Fruit fly (Drosophila melanogaster) whole organism, embryonic: Measurements from ENCODE around the gene Miga.

Experiments
- Awh ChIP-seq: fragments of 200-800 bp; sonication (Bioruptor generic); IDR thresholded peaks from 2 replicates; pipeline ENCODE4, ENCODE4 v1.3.6; 2022; ENCODE audit warnings: missing biosample characterization, missing genetic modification characterization
- Bgb ChIP-seq: fragments of 200-800 bp; sonication (Bioruptor generic); IDR thresholded peaks from 2 replicates; pipeline ENCODE4 v1.3.6; 2022; ENCODE audit warnings: missing biosample characterization, missing genetic modification characterization; ENCODE audit not compliant: partially characterized antibody
- CG11093 ChIP-seq: fragments of 200-800 bp; sonication (Bioruptor generic); IDR thresholded peaks from 3 replicates; pipeline ENCODE4 v1.3.6; 2022; ENCODE audit warnings: missing biosample characterization, missing genetic modification characterization
- CG14441 ChIP-seq: fragments of 200-800 bp; sonication (Bioruptor generic); IDR thresholded peaks from 2 replicates; pipeline ENCODE4 v1.3.6; 2022; ENCODE audit warnings: missing biosample characterization, missing genetic modification characterization
- CG14860 ChIP-seq: fragments of 200-800 bp; sonication (Bioruptor generic); IDR thresholded peaks from 3 replicates; pipeline ENCODE4 v1.3.6; 2022; ENCODE audit warnings: missing biosample characterization, missing genetic modification characterization; ENCODE audit not compliant: partially characterized antibody
- CG16813 ChIP-seq: fragments of 200-800 bp; sonication (Bioruptor generic); IDR thresholded peaks from 3 replicates; pipeline ENCODE4 v1.3.6; 2022; ENCODE audit warnings: missing biosample characterization, missing genetic modification characterization; ENCODE audit not compliant: partially characterized antibody
- CG2129 ChIP-seq: fragments of 200-800 bp; sonication (Bioruptor generic); IDR thresholded peaks from 2 replicates; pipeline ENCODE4 v1.3.6; 2022; ENCODE audit warnings: missing biosample characterization, missing genetic modification characterization; ENCODE audit not compliant: partially characterized antibody
- CG30403 ChIP-seq: fragments of 200-800 bp; sonication (Bioruptor generic); optimal IDR thresholded peaks from 3 replicates; lab custom pipeline; 2016; ENCODE audit warnings: missing biosample characterization, missing genetic modification characterization
- CG34224 ChIP-seq: fragments of 200-800 bp; sonication (Bioruptor generic); IDR thresholded peaks from 3 replicates; pipeline ENCODE4 v1.3.6; 2022; ENCODE audit warnings: missing biosample characterization, missing genetic modification characterization; ENCODE audit not compliant: partially characterized antibody
- CG42726 ChIP-seq: fragments of 200-800 bp; sonication (Bioruptor generic); IDR thresholded peaks from 2 replicates; pipeline ENCODE4 v1.3.6; 2022; ENCODE audit warnings: missing biosample characterization, missing genetic modification characterization; ENCODE audit not compliant: partially characterized antibody
- CG4854 ChIP-seq: fragments of 200-800 bp; sonication (Bioruptor generic); optimal IDR thresholded peaks from 2 replicates; lab custom pipeline; 2016; ENCODE audit warnings: missing biosample characterization, missing genetic modification characterization, inconsistent platforms
- CG6791 ChIP-seq: fragments of 200-800 bp; sonication (Bioruptor generic); IDR thresholded peaks from 3 replicates; pipeline ENCODE4 v1.3.6; 2022; ENCODE audit warnings: missing biosample characterization, missing genetic modification characterization; ENCODE audit not compliant: partially characterized antibody
- CG7963 ChIP-seq: fragments of 200-800 bp; sonication (Bioruptor generic); IDR thresholded peaks from 3 replicates; pipeline ENCODE4 v1.3.6; 2022; ENCODE audit warnings: missing biosample characterization, missing genetic modification characterization; ENCODE audit not compliant: partially characterized antibody
- CG8089 ChIP-seq: fragments of 200-800 bp; sonication (Bioruptor generic); optimal IDR thresholded peaks from 3 replicates; lab custom pipeline; 2016; ENCODE audit warnings: missing biosample characterization, missing genetic modification characterization
- CG8944 ChIP-seq: fragments of 200-800 bp; sonication (Bioruptor generic); optimal IDR thresholded peaks from 3 replicates; lab custom pipeline; 2016; ENCODE audit warnings: missing biosample characterization, missing genetic modification characterization
- Dbx ChIP-seq: fragments of 200-800 bp; sonication (Bioruptor generic); IDR thresholded peaks from 3 replicates; pipeline ENCODE4 v1.3.6; 2022; ENCODE audit warnings: missing biosample characterization, missing genetic modification characterization
- HLH4C ChIP-seq: fragments of 200-800 bp; sonication (Bioruptor generic); IDR thresholded peaks from 3 replicates; pipeline ENCODE4 v1.3.6; 2022; ENCODE audit warnings: missing biosample characterization, missing genetic modification characterization; ENCODE audit not compliant: partially characterized antibody
- Hand ChIP-seq: fragments of 200-800 bp; sonication (Bioruptor generic); optimal IDR thresholded peaks from 2 replicates; lab custom pipeline; 2017; ENCODE audit warnings: mild to moderate bottlenecking, missing biosample characterization, missing genetic modification reagents, missing genetic modification characterization
- MBD-R2 ChIP-seq: fragments of 200-800 bp; sonication (Bioruptor generic); IDR thresholded peaks from 2 replicates; pipeline ENCODE4 v1.3.6; 2022; ENCODE audit warnings: missing biosample characterization, missing genetic modification characterization
- NfI ChIP-seq: fragments of 200-800 bp; sonication (Bioruptor generic); optimal IDR thresholded peaks from 3 replicates; lab custom pipeline; 2018; ENCODE audit warnings: missing biosample characterization, mild to moderate bottlenecking, missing genetic modification characterization, moderate library complexity
- Opbp ChIP-seq: fragments of 200-800 bp; sonication (Bioruptor generic); IDR thresholded peaks from 3 replicates; pipeline ENCODE4 v1.3.6; 2022; ENCODE audit warnings: missing biosample characterization, missing genetic modification characterization; ENCODE audit not compliant: partially characterized antibody
- Scr ChIP-seq: fragments of 200-800 bp; sonication (Bioruptor generic); IDR thresholded peaks from 2 replicates; pipeline ENCODE4 v1.3.6; 2022; ENCODE audit warnings: missing biosample characterization, missing genetic modification characterization; ENCODE audit not compliant: partially characterized antibody
- Stat92E ChIP-seq, 3 experiments: fragments of >200 bp in 2 of 3; fragments of 200-800 bp in 1 of 3; sonication (Bioruptor generic) in 1 of 3; optimal IDR thresholded peaks; 2 replicates each; lab custom pipeline; 2017 to 2019; ENCODE audit warnings: missing biosample characterization in 3 of 3, missing genetic modification characterization in 3 of 3, mild to moderate bottlenecking in 1 of 3, moderate library complexity in 1 of 3
- Taf1 ChIP-seq: fragments of 200-800 bp; sonication (Bioruptor generic); IDR thresholded peaks from 2 replicates; pipeline ENCODE4 v1.3.6; 2022; ENCODE audit warnings: missing biosample characterization, missing genetic modification characterization
- amos ChIP-seq: fragments of 200-800 bp; sonication (Bioruptor generic); IDR thresholded peaks from 2 replicates; pipeline ENCODE4 v1.3.6; 2022; ENCODE audit warnings: missing biosample characterization, missing genetic modification characterization; ENCODE audit not compliant: partially characterized antibody
- ato ChIP-seq: fragments of 200-800 bp; sonication (Bioruptor generic); IDR thresholded peaks from 2 replicates; pipeline ENCODE4 v1.3.6; 2022; ENCODE audit warnings: missing biosample characterization, missing genetic modification characterization; ENCODE audit not compliant: partially characterized antibody
- bbx ChIP-seq: fragments of 200-800 bp; sonication (Bioruptor generic); IDR thresholded peaks from 2 replicates; pipeline ENCODE4 v1.3.6; 2022; ENCODE audit warnings: missing biosample characterization, missing genetic modification characterization; ENCODE audit not compliant: partially characterized antibody
- chinmo ChIP-seq: fragments of 200-800 bp; sonication (Bioruptor generic); IDR thresholded peaks from 4 replicates; pipeline ENCODE4 v1.3.6; 2022; ENCODE audit warnings: missing biosample characterization, missing genetic modification characterization; ENCODE audit not compliant: partially characterized antibody
- dati ChIP-seq: fragments of 200-800 bp; sonication (Bioruptor generic); IDR thresholded peaks from 2 replicates; pipeline ENCODE4 v1.3.6; 2022; ENCODE audit warnings: missing biosample characterization, missing genetic modification characterization
- hb ChIP-seq: fragments of 200-800 bp; sonication (Bioruptor generic); IDR thresholded peaks from 3 replicates; pipeline ENCODE4 v1.3.6; 2022; ENCODE audit warnings: missing biosample characterization, missing genetic modification characterization; ENCODE audit not compliant: partially characterized antibody
- hbn ChIP-seq: fragments of 200-800 bp; sonication (Bioruptor generic); IDR thresholded peaks from 2 replicates; pipeline ENCODE4 v1.3.6; 2022; ENCODE audit warnings: missing biosample characterization, missing genetic modification characterization; ENCODE audit not compliant: partially characterized antibody
- ind ChIP-seq: fragments of 200-800 bp; sonication (Bioruptor generic); optimal IDR thresholded peaks from 3 replicates; lab custom pipeline; 2016; ENCODE audit warnings: missing biosample characterization, missing genetic modification characterization
- inv ChIP-seq: fragments of 200-800 bp; sonication (Bioruptor generic); IDR thresholded peaks from 2 replicates; pipeline ENCODE4 v1.3.6; 2022; ENCODE audit warnings: missing biosample characterization, missing genetic modification characterization; ENCODE audit not compliant: partially characterized antibody
- jigr1 ChIP-seq: fragments of 200-800 bp; sonication (Bioruptor generic); IDR thresholded peaks from 3 replicates; pipeline ENCODE4 v1.3.6; 2022; ENCODE audit warnings: missing biosample characterization, missing genetic modification characterization
- klu ChIP-seq: fragments of 200-800 bp; sonication (Bioruptor generic); IDR thresholded peaks from 2 replicates; pipeline ENCODE4 v1.3.6; 2022; ENCODE audit warnings: missing biosample characterization, missing genetic modification characterization
- knrl ChIP-seq: fragments of 200-800 bp; sonication (Bioruptor generic); IDR thresholded peaks from 3 replicates; pipeline ENCODE4 v1.3.6; 2022; ENCODE audit warnings: missing biosample characterization, missing genetic modification characterization; ENCODE audit not compliant: partially characterized antibody
- mld ChIP-seq: fragments of 200-800 bp; sonication (Bioruptor generic); IDR thresholded peaks from 3 replicates; pipeline ENCODE4 v1.3.6; 2022; ENCODE audit warnings: missing biosample characterization, missing genetic modification characterization; ENCODE audit not compliant: partially characterized antibody
- nerfin-2 ChIP-seq: fragments of 200-800 bp; sonication (Bioruptor generic); IDR thresholded peaks from 2 replicates; pipeline ENCODE4 v1.3.6; 2022; ENCODE audit warnings: missing biosample characterization, missing genetic modification characterization; ENCODE audit not compliant: partially characterized antibody
- onecut ChIP-seq: fragments of 200-800 bp; sonication (Bioruptor generic); IDR thresholded peaks from 2 replicates; pipeline ENCODE4 v1.3.6; 2022; ENCODE audit warnings: missing biosample characterization, missing genetic modification characterization
- slou ChIP-seq: fragments of 200-800 bp; sonication (Bioruptor generic); optimal IDR thresholded peaks from 3 replicates; lab custom pipeline; 2016; ENCODE audit warnings: missing biosample characterization, missing genetic modification characterization
- tna ChIP-seq: fragments of 200-800 bp; sonication (Bioruptor generic); IDR thresholded peaks from 2 replicates; pipeline ENCODE4 v1.3.6; 2022; ENCODE audit warnings: missing biosample characterization, missing genetic modification characterization; ENCODE audit not compliant: partially characterized antibody
- tup ChIP-seq: fragments of 200-800 bp; sonication (Bioruptor generic); optimal IDR thresholded peaks from 2 replicates; lab custom pipeline; 2016; ENCODE audit warnings: missing biosample characterization, mild to moderate bottlenecking, missing genetic modification characterization, moderate library complexity
- unc-4 ChIP-seq: fragments of 200-800 bp; sonication (Bioruptor generic); IDR thresholded peaks from 2 replicates; pipeline ENCODE4 v1.3.6; 2022; ENCODE audit warnings: missing biosample characterization, missing genetic modification characterization; ENCODE audit not compliant: partially characterized antibody
- vnd ChIP-seq: fragments of 200-800 bp; sonication (Bioruptor generic); IDR thresholded peaks from 3 replicates; pipeline ENCODE4 v1.3.6; 2022; ENCODE audit warnings: missing biosample characterization, missing genetic modification characterization; ENCODE audit not compliant: partially characterized antibody
- yki ChIP-seq: fragments of >200 bp; optimal IDR thresholded peaks from 3 replicates; lab custom pipeline; 2018
- z ChIP-seq: fragments of 200-800 bp; sonication (Bioruptor generic); IDR thresholded peaks from 3 replicates; pipeline ENCODE4 v1.3.6; 2022; ENCODE audit warnings: missing biosample characterization, missing genetic modification characterization
- zen2 ChIP-seq: fragments of 200-800 bp; sonication (Bioruptor generic); IDR thresholded peaks from 3 replicates; pipeline ENCODE4 v1.3.6; 2022; ENCODE audit warnings: missing biosample characterization, missing genetic modification characterization; ENCODE audit not compliant: partially characterized antibody
- zf30C ChIP-seq: fragments of 200-800 bp; sonication (Bioruptor generic); optimal IDR thresholded peaks from 3 replicates; lab custom pipeline; 2018; ENCODE audit warnings: missing biosample characterization, mild to moderate bottlenecking, missing genetic modification characterization

Miga gene

DNA sequence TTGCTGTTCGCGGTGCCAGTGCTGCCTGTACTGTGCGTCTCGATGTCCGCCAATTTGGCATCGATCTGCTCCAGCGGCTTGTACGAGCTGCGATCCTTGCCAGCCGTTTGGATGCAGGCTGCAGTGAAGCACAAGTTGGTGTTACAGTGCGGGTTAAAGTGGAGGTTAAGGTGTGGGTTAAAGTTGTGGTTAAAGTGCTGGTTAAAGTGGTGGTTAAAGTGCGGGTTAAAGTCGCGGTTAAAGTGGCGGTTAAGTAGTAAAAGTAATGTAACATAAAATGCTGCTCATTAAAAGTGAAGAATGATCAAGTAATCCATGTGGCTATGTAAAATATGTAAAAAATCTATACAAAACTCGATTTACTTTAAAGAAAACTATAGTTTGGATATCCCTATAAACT, 14.5 kb upstream of the Miga start:
- TF ChIP-seq Awh (GFP tag; lab: Robert Waterston, UW) (no peak), CG11093 (GFP tag; lab: Robert Waterston, UW) (no peak), CG34224 (GFP tag; lab: Robert Waterston, UW) (peak; percentile 100), Stat92E (GFP tag; optimal IDR thresholded peaks at IDR 0.05; lab: Kevin White, UChicago) (no peak), onecut (GFP tag; lab: Robert Waterston, UW) (no peak), hb (GFP tag; lab: Robert Waterston, UW) (peak; percentile 100), dati (GFP tag; lab: Robert Waterston, UW) (no peak), knrl (GFP tag; lab: Robert Waterston, UW) (peak; percentile 48; the same call in 2 of the 3 replicates), ind (GFP tag; lab: Kevin White, UChicago) (no peak), CG2129 (GFP tag; lab: Robert Waterston, UW) (peak; percentile 51; the same call in 1 of the 2 replicates), nerfin-2 (GFP tag; lab: Robert Waterston, UW) (peak; percentile 100), hbn (GFP tag; lab: Robert Waterston, UW) (peak; percentile 92), slou (GFP tag; lab: Kevin White, UChicago) (no peak), mld (GFP tag; lab: Robert Waterston, UW) (peak; percentile 100), amos (GFP tag; lab: Robert Waterston, UW) (peak; percentile 81), zen2 (peak; percentile 100), Bgb (GFP tag; lab: Robert Waterston, UW) (peak; percentile 95), CG30403 (GFP tag; lab: Kevin White, UChicago) (no peak), yki (lab: Kevin White, UChicago) (no peak), MBD-R2 (GFP tag; lab: Robert Waterston, UW) (no peak), CG16813 (GFP tag; lab: Robert Waterston, UW) (peak; percentile 99), vnd (peak; percentile 99), NfI (GFP tag; lab: Kevin White, UChicago) (no peak), CG4854 (no peak), tup (GFP tag; lab: Kevin White, UChicago) (no peak), ato (GFP tag; lab: Robert Waterston, UW) (peak; percentile 100), Dbx (GFP tag; lab: Robert Waterston, UW) (no peak), bbx (GFP tag; lab: Robert Waterston, UW) (peak; percentile 61; the same call in 1 of the 2 replicates), CG42726 (peak; percentile 71; the same call in 1 of the 2 replicates), inv (peak; percentile 82; the same call in 1 of the 2 replicates), tna (GFP tag; lab: Robert Waterston, UW) (peak; percentile 100), unc-4 (GFP tag; lab: Robert Waterston, UW) (peak; percentile 77), HLH4C (GFP tag; lab: Robert Waterston, UW) (peak; percentile 100), CG8944 (GFP tag; lab: Kevin White, UChicago) (no peak), z (GFP tag; lab: Robert Waterston, UW) (no peak), Taf1 (GFP tag; lab: Robert Waterston, UW) (no peak), CG14860 (GFP tag; lab: Robert Waterston, UW) (peak; percentile 100), klu (no peak), CG14441 (GFP tag; lab: Robert Waterston, UW) (no peak), CG8089 (GFP tag; lab: Kevin White, UChicago) (no peak), Scr (GFP tag; lab: Robert Waterston, UW) (peak; percentile 90), chinmo (GFP tag; lab: Robert Waterston, UW) (peak; percentile 100), Opbp (GFP tag; lab: Robert Waterston, UW) (peak; percentile 99; the same call in 2 of the 3 replicates), CG7963 (GFP tag; lab: Robert Waterston, UW) (peak; percentile 100), CG6791 (GFP tag; lab: Robert Waterston, UW) (peak; percentile 100), Hand (no peak), zf30C (GFP tag; lab: Kevin White, UChicago) (no peak), jigr1 (no peak)
